Worm (Caenorhabditis elegans) whole organism, young adult: ENCODE measurements around the gene tlp-1.
"Not testable (repeated sequence)": the region's sequence is repeated elsewhere in the genome, so short reads cannot be mapped to it uniquely, and the experiment has no call there.

Experiments used
- dpl-1 ChIP-seq: fragments of 150-350 bp; optimal IDR thresholded peaks from 2 replicates; lab custom pipeline; 2014; ENCODE audit warnings: missing biosample characterization, missing genetic modification reagents, missing genetic modification characterization
- lin-26 ChIP-seq: fragments of 200-800 bp; sonication (Bioruptor generic); IDR thresholded peaks from 2 replicates; pipeline ENCODE4 v1.3.6; 2022; ENCODE audit warnings: missing genetic modification reagents, missing genetic modification characterization, missing compliant biosample characterization
- lin-35 ChIP-seq, 3 experiments: fragments of 150-350 bp in 2 of 3; sonication (generic microtip) in 1 of 3; optimal IDR thresholded peaks; 2 replicates each; lab custom pipeline; 2014 to 2018; ENCODE audit warnings: missing biosample characterization in 3 of 3, missing genetic modification characterization in 3 of 3, missing genetic modification reagents in 3 of 3
- madf-10 ChIP-seq: sonication (generic microtip); optimal IDR thresholded peaks from 2 replicates; lab custom pipeline; 2016; ENCODE audit warnings: mild to moderate bottlenecking, missing genetic modification characterization, missing compliant biosample characterization
- sdz-38 ChIP-seq: sonication (generic microtip); optimal IDR thresholded peaks from 2 replicates; lab custom pipeline; 2016; ENCODE audit warnings: missing genotype, missing genetic modification characterization, missing compliant biosample characterization

ce11 chrIV:13662570-13662969 is 41.3 kb downstream of the tlp-1 start, which contains the start of gene Y45F10C.2:
- TF ChIP-seq sdz-38 (tag; lab: Kevin White, UChicago); lin-26 (GFP tag; lab: Robert Waterston, UW); dpl-1 (GFP tag; lab: Kevin White, UChicago); madf-10 (tag; lab: Kevin White, UChicago); lin-35 (GFP tag; optimal IDR thresholded peaks at IDR 0.05; lab: Kevin White, UChicago): not testable (repeated sequence)
